Worm (Caenorhabditis elegans): ENCODE measurements around the gene C35A5.5.

C35A5.5 gene

ce11 chrV:10548981-10549380 is 43.3 kb downstream of the C35A5.5 start, which contains the start of gene srd-34:
TSS of gene srd-34 (minus strand) at chrV:10549081.
- no peak for TF ChIP-seq mep-1 (tag; optimal IDR thresholded peaks at IDR 0.05)
- no peak for TF ChIP-seq efl-3 (GFP tag; optimal IDR thresholded peaks at IDR 0.05)
- TF ChIP-seq nhr-47 (tag; optimal IDR thresholded peaks at IDR 0.05) = no peak
- no peak for TF ChIP-seq unc-30 (tag; optimal IDR thresholded peaks at IDR 0.05)
- no peak for TF ChIP-seq snpc-4 (tag; optimal IDR thresholded peaks at IDR 0.05)
- TF ChIP-seq ceh-88 (GFP tag; IDR thresholded peaks at IDR 0.05) = no peak
- no peak for TF ChIP-seq C04F5.9 (tag; optimal IDR thresholded peaks at IDR 0.05)
- no peak for TF ChIP-seq skn-1 (tag; optimal IDR thresholded peaks at IDR 0.05)
- no peak for TF ChIP-seq hpl-2 (GFP tag; optimal IDR thresholded peaks at IDR 0.05)
- no peak for TF ChIP-seq tlp-1 (tag; optimal IDR thresholded peaks at IDR 0.05)
- TF ChIP-seq nhr-77 (tag; optimal IDR thresholded peaks at IDR 0.05) = no peak
- no peak for TF ChIP-seq mdl-1 (tag; optimal IDR thresholded peaks at IDR 0.05)
- no peak for TF ChIP-seq jun-1 (tag; optimal IDR thresholded peaks at IDR 0.05)
- no peak for TF ChIP-seq rnt-1 (tag; optimal IDR thresholded peaks at IDR 0.05)
- no peak for TF ChIP-seq nhr-237 (tag; optimal IDR thresholded peaks at IDR 0.05)
- TF ChIP-seq nhr-20 (tag; optimal IDR thresholded peaks at IDR 0.05) = no peak
- no peak for TF ChIP-seq lin-15B (tag; optimal IDR thresholded peaks at IDR 0.05)
- TF ChIP-seq nhr-71 (tag; optimal IDR thresholded peaks at IDR 0.05) = no peak

ce11 chrV:10549717-10550116 is 44.1 kb downstream of the C35A5.5 start, which contains the start of gene F32G8.2:
TSS of gene F32G8.2 (plus strand) at chrV:10550017.
- TF ChIP-seq mef-2 (tag; optimal IDR thresholded peaks at IDR 0.05) (no peak), C16A3.4 (tag; optimal IDR thresholded peaks at IDR 0.05) (no peak), pax-3 (tag; optimal IDR thresholded peaks at IDR 0.05) (no peak), hlh-4 (tag; optimal IDR thresholded peaks at IDR 0.05) (no peak)

ce11 chrV:10555239-10555638 is 49.6 kb downstream of the C35A5.5 start, which contains the start of gene F32G8.3:
TSS of gene F32G8.3 (minus strand) at chrV:10555339.
- TF ChIP-seq sup-37 (GFP tag; optimal IDR thresholded peaks at IDR 0.05) (no peak), efl-1 (optimal IDR thresholded peaks at IDR 0.05) (no peak), efl-1 (GFP tag; optimal IDR thresholded peaks at IDR 0.05 in 1 of 2) (no peak)

- peak; percentile 72 for TF ChIP-seq nhr-85 (tag)
- no peak for TF ChIP-seq C16A3.4 (tag; optimal IDR thresholded peaks at IDR 0.05)
- TF ChIP-seq grh-1 (GFP tag; IDR thresholded peaks at IDR 0.05) = peak; percentile 42; the same call in 1 of the 2 replicates
These were observed 50.7 kb downstream of the C35A5.5 start for ce11 chrV:10556362-10556761.

- TF ChIP-seq dsc-1 (tag; optimal IDR thresholded peaks at IDR 0.05) = no peak
- TF ChIP-seq efl-1 (optimal IDR thresholded peaks at IDR 0.05) = no peak
- TF ChIP-seq efl-1 (GFP tag; optimal IDR thresholded peaks at IDR 0.05 in 1 of 2) = peak in 1 of 2 experiments; percentile 67
- TF ChIP-seq lin-39 (tag; optimal IDR thresholded peaks at IDR 0.05) = no peak
- peak; percentile 9 for TF ChIP-seq C16A3.4 (tag; optimal IDR thresholded peaks at IDR 0.05)
- no peak for TF ChIP-seq hlh-17 (GFP tag; optimal IDR thresholded peaks at IDR 0.05; ENCODE audit: borderline replicate concordance)
- no peak for TF ChIP-seq pax-3 (tag; optimal IDR thresholded peaks at IDR 0.05)
- no peak for TF ChIP-seq efl-3 (GFP tag; optimal IDR thresholded peaks at IDR 0.05)
- peak; percentile 48 for TF ChIP-seq nhr-20 (tag; optimal IDR thresholded peaks at IDR 0.05)
- TF ChIP-seq ama-1 (optimal IDR thresholded peaks at IDR 0.05) = no peak
- TF ChIP-seq lin-13 (GFP tag; optimal IDR thresholded peaks at IDR 0.05) = no peak
- TF ChIP-seq elt-2 (tag; optimal IDR thresholded peaks at IDR 0.05) = no peak
- no peak for TF ChIP-seq nhr-28 (tag; optimal IDR thresholded peaks at IDR 0.05)
- TF ChIP-seq blmp-1 (tag; optimal IDR thresholded peaks at IDR 0.05) = peak; percentile 90
- TF ChIP-seq dpl-1 (GFP tag; optimal IDR thresholded peaks at IDR 0.05) = peak in 1 of 3 experiments; percentile 14
- no peak for TF ChIP-seq lin-14 (GFP tag; optimal IDR thresholded peaks at IDR 0.05)
- TF ChIP-seq elt-3 (tag; optimal IDR thresholded peaks at IDR 0.05) = peak in 5 of 6 experiments; percentile 45 to 80 (median 69)
- no peak for TF ChIP-seq egl-13 (tag; optimal IDR thresholded peaks at IDR 0.05)
- TF ChIP-seq vab-15 (tag; optimal IDR thresholded peaks at IDR 0.05) = peak; percentile 71
- peak; percentile 57 for TF ChIP-seq unc-130 (tag; optimal IDR thresholded peaks at IDR 0.05)
- TF ChIP-seq jun-1 (tag; optimal IDR thresholded peaks at IDR 0.05) = no peak
- 0 out of 2 replicates have a peak, but pooled peaks have one; percentile 19 for TF ChIP-seq grh-1 (GFP tag; IDR thresholded peaks at IDR 0.05)
- TF ChIP-seq snu-23 (GFP tag; optimal IDR thresholded peaks at IDR 0.05) = no peak
- TF ChIP-seq nhr-19 (GFP tag; conservative IDR thresholded peaks at IDR 0.05) = peak; percentile 7; the same call in 1 of the 2 replicates
- TF ChIP-seq Y116A8C.19 (tag; optimal IDR thresholded peaks at IDR 0.05; ENCODE audit: borderline replicate concordance) = no peak
- no peak for TF ChIP-seq lir-3 (tag; optimal IDR thresholded peaks at IDR 0.05; ENCODE audit: poor library complexity)
- peak; percentile 87 for TF ChIP-seq nhr-85 (tag)
- TF ChIP-seq nhr-71 (tag; optimal IDR thresholded peaks at IDR 0.05) = peak; percentile 41
These were observed 51.4 kb downstream of the C35A5.5 start for ce11 chrV:10557094-10557493.

All from whole organism, L1 larva.